Fruit fly (Drosophila melanogaster) whole organism, wandering third instar larva: Measurements from ENCODE around the gene beat-IIIa.

ENCODE experiments used
- Hr78 ChIP-seq: fragments of >200 bp; optimal IDR thresholded peaks from 2 replicates; lab custom pipeline; 2017; ENCODE audit warnings: missing biosample characterization, missing genetic modification characterization
- Jra ChIP-seq: sonication (Bioruptor generic); optimal IDR thresholded peaks from 2 replicates; lab custom pipeline; 2016; ENCODE audit warnings: missing biosample characterization, missing genetic modification characterization
- N ChIP-seq: fragments of >200 bp; optimal IDR thresholded peaks from 2 replicates; lab custom pipeline; 2018; ENCODE audit warnings: missing biosample characterization, missing external identifiers, missing genetic modification characterization
- Sp1 ChIP-seq: fragments of 200-800 bp; sonication (Bioruptor generic); optimal IDR thresholded peaks from 3 replicates; lab custom pipeline; 2019; ENCODE audit warnings: missing biosample characterization, mild to moderate bottlenecking, missing genetic modification characterization, moderate library complexity
- br ChIP-seq: fragments of 200-800 bp; sonication (Bioruptor generic); optimal IDR thresholded peaks from 2 replicates; lab custom pipeline; 2016; ENCODE audit warnings: missing biosample characterization, missing genetic modification characterization
- dmrt93B ChIP-seq: fragments of 200-800 bp; sonication (Bioruptor generic); optimal IDR thresholded peaks from 2 replicates; lab custom pipeline; 2018; ENCODE audit warnings: missing biosample characterization, mild to moderate bottlenecking, missing genetic modification characterization
- dsf ChIP-seq: sonication (Bioruptor generic); optimal IDR thresholded peaks from 2 replicates; lab custom pipeline; 2016; ENCODE audit warnings: missing biosample characterization, missing genetic modification characterization, borderline replicate concordance
- fru ChIP-seq: fragments of 200-800 bp; sonication (Bioruptor generic); optimal IDR thresholded peaks from 3 replicates; lab custom pipeline; 2016; ENCODE audit warnings: missing biosample characterization, mild to moderate bottlenecking, missing genetic modification characterization
- h ChIP-seq: fragments of 200-800 bp; sonication (Bioruptor generic); optimal IDR thresholded peaks from 3 replicates; lab custom pipeline; 2016; ENCODE audit warnings: missing biosample characterization, mild to moderate bottlenecking, missing genetic modification characterization
- psq ChIP-seq: fragments of 200-800 bp; sonication (Bioruptor generic); optimal IDR thresholded peaks from 3 replicates; lab custom pipeline; 2017; ENCODE audit warnings: missing biosample characterization, mild to moderate bottlenecking, missing genetic modification characterization, moderate library complexity
- usp ChIP-seq: fragments of >200 bp; optimal IDR thresholded peaks from 2 replicates; lab custom pipeline; 2017; ENCODE audit warnings: missing biosample characterization, missing genetic modification characterization

dm6 chr2L:17178472-17178871 is 47.6 kb downstream of the beat-IIIa start, which contains the start of gene Gr36b:
- TF ChIP-seq fru (GFP tag; lab: Kevin White, UChicago) (no peak), dmrt93B (no peak), h (GFP tag; lab: Kevin White, UChicago) (no peak), dsf (GFP tag; lab: Kevin White, UChicago) (no peak), Sp1 (GFP tag; lab: Kevin White, UChicago) (no peak), Hr78 (no peak), usp (no peak), psq (GFP tag; lab: Kevin White, UChicago) (no peak), br (GFP tag; lab: Kevin White, UChicago) (no peak), N (no peak), Jra (GFP tag; lab: Kevin White, UChicago) (no peak)
